Fruit fly (Drosophila melanogaster): Measurements from ENCODE around the gene PQBP1.

PQBP1 gene

dm6 chr3R:25049742-25050517 lies 15.7 kb upstream of the PQBP1 start (continued):
- TF ChIP-seq sim (GFP tag; IDR thresholded peaks at IDR 0.05) (no peak), Optix (GFP tag; IDR thresholded peaks at IDR 0.05) (no peak), E2f1 (GFP tag; IDR thresholded peaks at IDR 0.05) (no peak), CG11085 (GFP tag; IDR thresholded peaks at IDR 0.05) (no peak), cg (GFP tag; optimal IDR thresholded peaks at IDR 0.05) (peak; percentile 99), Ada2b (GFP tag; IDR thresholded peaks at IDR 0.05) (no peak), ac (GFP tag; optimal IDR thresholded peaks at IDR 0.05) (no peak), CG10654 (GFP tag; optimal IDR thresholded peaks at IDR 0.05) (no peak), kah (GFP tag; optimal IDR thresholded peaks at IDR 0.05) (peak; percentile 17), prd (optimal IDR thresholded peaks at IDR 0.05) (no peak), prd (GFP tag; IDR thresholded peaks at IDR 0.05) (no peak), z (GFP tag; IDR thresholded peaks at IDR 0.05) (no peak), Sox100B (GFP tag; optimal IDR thresholded peaks at IDR 0.05) (no peak), E2f2 (GFP tag; IDR thresholded peaks at IDR 0.05) (no peak), CG13624 (GFP tag; optimal IDR thresholded peaks at IDR 0.05) (no peak), en (GFP tag; optimal IDR thresholded peaks at IDR 0.05) (no peak), BEAF-32 (GFP tag; optimal IDR thresholded peaks at IDR 0.05) (peak; percentile 46), Hmx (GFP tag; optimal IDR thresholded peaks at IDR 0.05) (no peak), repo (GFP tag; optimal IDR thresholded peaks at IDR 0.05) (no peak), peb (GFP tag; IDR thresholded peaks at IDR 0.05) (no peak), Dip3 (GFP tag; optimal IDR thresholded peaks at IDR 0.05) (peak; percentile 5), D19B (GFP tag; optimal IDR thresholded peaks at IDR 0.05) (no peak), CG30403 (GFP tag; optimal IDR thresholded peaks at IDR 0.05) (no peak), aop (GFP tag; IDR thresholded peaks at IDR 0.05) (no peak), CG5953 (GFP tag; IDR thresholded peaks at IDR 0.05) (no peak), vvl (GFP tag; IDR thresholded peaks at IDR 0.05) (no peak), Rx (GFP tag; IDR thresholded peaks at IDR 0.05) (no peak), gro (GFP tag; optimal IDR thresholded peaks at IDR 0.05) (peak; percentile 4), CG2120 (GFP tag; optimal IDR thresholded peaks at IDR 0.05) (no peak), bigmax (GFP tag; optimal IDR thresholded peaks at IDR 0.05) (no peak), CG2889 (GFP tag; IDR thresholded peaks at IDR 0.05) (no peak), CG12659 (GFP tag; optimal IDR thresholded peaks at IDR 0.05) (peak; percentile 34), ERR (GFP tag; optimal IDR thresholded peaks at IDR 0.05) (no peak), CG2129 (GFP tag; IDR thresholded peaks at IDR 0.05; ENCODE audit: partially characterized antibody) (no peak), Oli (tag; optimal IDR thresholded peaks at IDR 0.05) (no peak), sima (GFP tag; optimal IDR thresholded peaks at IDR 0.05) (no peak), Spps (tag; optimal IDR thresholded peaks at IDR 0.05) (no peak), pan (optimal IDR thresholded peaks at IDR 0.05) (no peak), pan (GFP tag; optimal IDR thresholded peaks at IDR 0.05 in 1 of 2, IDR thresholded peaks at IDR 0.05 in 1 of 2) (no peak), Hr39 (optimal IDR thresholded peaks at IDR 0.05) (no peak), al (GFP tag; IDR thresholded peaks at IDR 0.05) (no peak), Neu2 (GFP tag; optimal IDR thresholded peaks at IDR 0.05; ENCODE audit: borderline replicate concordance) (no peak), lbe (GFP tag; optimal IDR thresholded peaks at IDR 0.05) (peak; percentile 88), Bteb2 (GFP tag; optimal IDR thresholded peaks at IDR 0.05) (no peak), Hr51 (GFP tag; optimal IDR thresholded peaks at IDR 0.05) (no peak), grn (GFP tag; optimal IDR thresholded peaks at IDR 0.05) (peak; percentile 55), CG1529 (GFP tag; optimal IDR thresholded peaks at IDR 0.05) (no peak), CG7839 (tag; optimal IDR thresholded peaks at IDR 0.05) (no peak), ftz-f1 (GFP tag; optimal IDR thresholded peaks at IDR 0.05) (peak; percentile 46), tll (GFP tag; optimal IDR thresholded peaks at IDR 0.05) (peak in 1 of 2 experiments; percentile 47), CG9609 (GFP tag; optimal IDR thresholded peaks at IDR 0.05) (no peak), inv (GFP tag; IDR thresholded peaks at IDR 0.05; ENCODE audit: partially characterized antibody) (no peak)

Data from whole organism, embryonic.